Fruit fly (Drosophila melanogaster) S2 (cell line): Measurements from ENCODE around the gene CG18507.

Source experiments
- CG8478 ChIP-seq: fragments of >200 bp; optimal IDR thresholded peaks from 2 replicates; lab custom pipeline; 2018
- CTCF ChIP-seq, 2 experiments: fragments of >200 bp; optimal IDR thresholded peaks; 2 replicates each; lab custom pipeline; 2018

DNA sequence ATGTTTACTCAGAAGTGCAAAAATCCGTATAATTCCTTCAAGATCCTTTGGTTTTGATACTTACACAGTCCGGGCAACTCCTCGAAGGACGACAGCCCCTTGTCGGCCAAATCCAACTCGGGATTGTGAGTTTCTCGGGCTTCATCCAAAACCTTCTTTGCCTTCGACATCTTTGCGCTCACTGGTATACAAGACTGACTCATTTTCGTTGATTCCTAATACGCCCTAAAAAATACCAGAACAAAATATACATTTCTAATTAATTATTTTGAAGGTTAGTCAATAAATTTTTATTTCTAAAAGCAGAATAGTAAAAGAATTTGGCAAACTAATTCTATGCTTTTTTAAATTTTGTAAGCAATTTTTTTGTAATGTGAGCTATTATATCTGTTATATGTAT is 24.3 kb upstream of the CG18507 start:
- TF ChIP-seq CG8478 (lab: Kevin White, UChicago) (no peak), CTCF (optimal IDR thresholded peaks at IDR 0.05; lab: Kevin White, UChicago) (no peak)
